Fruit fly (Drosophila melanogaster): Measurements from ENCODE around the gene mtDNA-helicase.
A peak's percentile ranks its signal among the peaks of the same experiment; 100 is the strongest.

Gene mtDNA-helicase

dm6 chr2L:9915011-9915850, 22.0 kb upstream of the mtDNA-helicase start, which contains the start of gene yip2 (continued):
- TF ChIP-seq Usf (GFP tag; optimal IDR thresholded peaks at IDR 0.05) = peak; percentile 0
- TF ChIP-seq odd (GFP tag; optimal IDR thresholded peaks at IDR 0.05) = peak; percentile 62
- peak; percentile 89 for TF ChIP-seq CG13296 (GFP tag; optimal IDR thresholded peaks at IDR 0.05)
- peak; percentile 57 for TF ChIP-seq ttk (GFP tag; IDR thresholded peaks at IDR 0.05)
- peak; percentile 60; the same call in 1 of the 2 replicates for TF ChIP-seq NFAT (GFP tag; IDR thresholded peaks at IDR 0.05)
- no peak for TF ChIP-seq tna (GFP tag; IDR thresholded peaks at IDR 0.05; ENCODE audit: partially characterized antibody)
- peak; percentile 66 for TF ChIP-seq CG8924 (tag; optimal IDR thresholded peaks at IDR 0.05)
- peak; percentile 61 for TF ChIP-seq CG11398 (GFP tag; optimal IDR thresholded peaks at IDR 0.05)
- no peak for TF ChIP-seq CG7928 (GFP tag; optimal IDR thresholded peaks at IDR 0.05)
- peak; percentile 40; the same call in 1 of the 2 replicates for TF ChIP-seq dati (GFP tag; IDR thresholded peaks at IDR 0.05)
- peak; percentile 49 for TF ChIP-seq Oli (tag; optimal IDR thresholded peaks at IDR 0.05)
- peak; percentile 10 for TF ChIP-seq CG12299 (tag; optimal IDR thresholded peaks at IDR 0.05)
- TF ChIP-seq CG12155 (GFP tag; optimal IDR thresholded peaks at IDR 0.05) = peak; percentile 15
- TF ChIP-seq CG18764 (GFP tag; optimal IDR thresholded peaks at IDR 0.05) = peak; percentile 1
- peak; percentile 54 for TF ChIP-seq CG4328 (GFP tag; optimal IDR thresholded peaks at IDR 0.05)
- peak; percentile 52 for TF ChIP-seq ap (GFP tag; IDR thresholded peaks at IDR 0.05)
- TF ChIP-seq caup (GFP tag; optimal IDR thresholded peaks at IDR 0.05; ENCODE audit: severe bottlenecking) = peak; percentile 55
- TF ChIP-seq exex (tag; optimal IDR thresholded peaks at IDR 0.05) = peak; percentile 57
- no peak for TF ChIP-seq CG17912 (GFP tag; optimal IDR thresholded peaks at IDR 0.05)
- TF ChIP-seq bsh (GFP tag; optimal IDR thresholded peaks at IDR 0.05) = peak; percentile 58 to 100
- TF ChIP-seq Atf3 (GFP tag; optimal IDR thresholded peaks at IDR 0.05) = peak; percentile 45
- no peak for TF ChIP-seq sqz (GFP tag; optimal IDR thresholded peaks at IDR 0.05)
- TF ChIP-seq ase (GFP tag; IDR thresholded peaks at IDR 0.05) = peak; percentile 49; the same call in 1 of the 3 replicates
- TF ChIP-seq tgo (GFP tag; IDR thresholded peaks at IDR 0.05) = peak; percentile 75
- peak; percentile 53; the same call in 1 of the 2 replicates for TF ChIP-seq Xrp1 (GFP tag; IDR thresholded peaks at IDR 0.05)
- TF ChIP-seq CG14014 (GFP tag; IDR thresholded peaks at IDR 0.05) = peak; percentile 70
- no peak for TF ChIP-seq danr (GFP tag; IDR thresholded peaks at IDR 0.05)
- TF ChIP-seq pan (optimal IDR thresholded peaks at IDR 0.05) = no peak
- peak in 1 of 2 experiments; percentile 71 for TF ChIP-seq pan (GFP tag; optimal IDR thresholded peaks at IDR 0.05 in 1 of 2, IDR thresholded peaks at IDR 0.05 in 1 of 2)
- TF ChIP-seq CG9437 (GFP tag; optimal IDR thresholded peaks at IDR 0.05) = no peak
- TF ChIP-seq ac (GFP tag; optimal IDR thresholded peaks at IDR 0.05) = no peak
- TF ChIP-seq ci (GFP tag; IDR thresholded peaks at IDR 0.05) = peak; percentile 93
- peak; percentile 45; the same call in 1 of the 2 replicates for TF ChIP-seq sens-2 (GFP tag; IDR thresholded peaks at IDR 0.05)
- 0 out of 2 replicates have a peak, but pooled peaks have one; percentile 23 for TF ChIP-seq CG1024 (GFP tag; IDR thresholded peaks at IDR 0.05)
- peak; percentile 32; the same call in 1 of the 2 replicates for TF ChIP-seq MBD-R2 (GFP tag; IDR thresholded peaks at IDR 0.05)
- no peak for TF ChIP-seq slou (GFP tag; optimal IDR thresholded peaks at IDR 0.05)
- TF ChIP-seq CG3847 (GFP tag; IDR thresholded peaks at IDR 0.05) = peak; percentile 42; the same call in 1 of the 2 replicates
- peak; percentile 59 for TF ChIP-seq CG10543 (GFP tag; optimal IDR thresholded peaks at IDR 0.05)
- peak; percentile 67 for TF ChIP-seq Nf-YC (tag; optimal IDR thresholded peaks at IDR 0.05)
- TF ChIP-seq NfI (GFP tag; optimal IDR thresholded peaks at IDR 0.05) = peak; percentile 58
- peak; percentile 16 for TF ChIP-seq Hr3 (GFP tag; optimal IDR thresholded peaks at IDR 0.05)
- TF ChIP-seq CG8359 (GFP tag; optimal IDR thresholded peaks at IDR 0.05; ENCODE audit: borderline replicate concordance) = no peak
- no peak for TF ChIP-seq Dp (GFP tag; optimal IDR thresholded peaks at IDR 0.05)
- peak; percentile 50 for TF ChIP-seq CG18262 (tag; optimal IDR thresholded peaks at IDR 0.05)
- TF ChIP-seq CG12236 (GFP tag; optimal IDR thresholded peaks at IDR 0.05) = peak; percentile 17
- TF ChIP-seq pb (GFP tag; optimal IDR thresholded peaks at IDR 0.05) = no peak
- TF ChIP-seq CG3163 (GFP tag; optimal IDR thresholded peaks at IDR 0.05) = peak; percentile 48
- peak; percentile 76 for TF ChIP-seq Xbp1 (GFP tag; optimal IDR thresholded peaks at IDR 0.05)
- TF ChIP-seq trem (tag; optimal IDR thresholded peaks at IDR 0.05) = no peak

Measured in whole organism, embryonic.